Worm (Caenorhabditis elegans) whole organism, L4/young adult: ENCODE data around the gene kreg-1.

Experiments used
- W03F9.2 ChIP-seq: fragments of 150-350 bp; optimal IDR thresholded peaks from 2 replicates; lab custom pipeline; 2014; ENCODE audit warnings: missing biosample characterization, missing genetic modification characterization
- dao-5 ChIP-seq: sonication (generic microtip); optimal IDR thresholded peaks from 2 replicates; lab custom pipeline; 2016; ENCODE audit warnings: missing genotype, missing genetic modification characterization, moderate library complexity, missing compliant biosample characterization
- him-1 ChIP-seq: sonication (generic microtip); optimal IDR thresholded peaks from 2 replicates; lab custom pipeline; 2016; ENCODE audit warnings: missing genotype, missing genetic modification reagents, missing genetic modification characterization, missing compliant biosample characterization

DNA sequence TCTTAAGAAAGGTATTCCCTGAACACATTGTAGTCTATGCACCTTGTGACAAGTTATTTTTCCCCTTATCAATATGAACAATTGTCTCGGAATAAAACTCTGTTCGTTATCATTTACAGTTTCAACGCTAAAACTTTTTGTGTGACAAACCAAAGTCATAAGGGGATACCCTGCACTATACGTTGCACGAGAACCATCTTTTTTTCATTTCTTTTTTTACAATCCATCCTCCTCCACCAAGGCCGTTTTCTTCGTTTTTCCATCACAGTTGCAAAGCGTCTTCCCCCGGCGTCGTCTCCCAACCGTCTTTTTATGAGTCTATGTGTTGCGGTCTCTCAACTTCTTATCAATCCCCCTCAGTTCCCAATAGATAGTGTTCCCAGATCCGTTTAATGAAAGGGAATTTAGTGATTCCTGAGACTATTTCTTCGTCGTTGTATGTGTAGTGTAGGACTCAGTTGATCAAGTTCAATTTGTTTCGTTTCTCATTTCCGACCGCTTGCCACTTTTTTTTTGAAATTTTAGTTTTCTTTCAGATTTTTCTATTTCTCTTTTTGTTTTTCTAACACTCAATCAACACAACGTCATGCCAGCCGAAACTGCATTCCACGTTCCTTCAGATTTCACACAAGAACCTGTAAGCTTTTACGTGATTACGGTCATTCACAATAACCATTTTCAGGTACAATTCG, 33.3 kb upstream of the kreg-1 start:
- no peak for TF ChIP-seq dao-5
- TF ChIP-seq him-1 (tag; lab: Kevin White, UChicago) = no peak
- TF ChIP-seq W03F9.2 = no peak
